Worm (Caenorhabditis elegans) whole organism, L4 larva: ENCODE data around the gene damt-1.
"Not testable (repeated sequence)": the region's sequence is repeated elsewhere in the genome, so short reads cannot be mapped to it uniquely, and the experiment has no call there.

Source experiments
- aly-2 ChIP-seq: sonication (generic microtip); optimal IDR thresholded peaks from 2 replicates; lab custom pipeline; 2018; ENCODE audit warnings: missing biosample characterization, missing genetic modification characterization
- ceh-62 ChIP-seq: sonication (generic microtip); optimal IDR thresholded peaks from 2 replicates; lab custom pipeline; 2017; ENCODE audit warnings: missing biosample characterization, missing genetic modification characterization
- dpl-1 ChIP-seq: fragments of 150-350 bp; optimal IDR thresholded peaks from 2 replicates; lab custom pipeline; 2014; ENCODE audit warnings: missing biosample characterization, missing genetic modification reagents, missing genetic modification characterization

DNA sequence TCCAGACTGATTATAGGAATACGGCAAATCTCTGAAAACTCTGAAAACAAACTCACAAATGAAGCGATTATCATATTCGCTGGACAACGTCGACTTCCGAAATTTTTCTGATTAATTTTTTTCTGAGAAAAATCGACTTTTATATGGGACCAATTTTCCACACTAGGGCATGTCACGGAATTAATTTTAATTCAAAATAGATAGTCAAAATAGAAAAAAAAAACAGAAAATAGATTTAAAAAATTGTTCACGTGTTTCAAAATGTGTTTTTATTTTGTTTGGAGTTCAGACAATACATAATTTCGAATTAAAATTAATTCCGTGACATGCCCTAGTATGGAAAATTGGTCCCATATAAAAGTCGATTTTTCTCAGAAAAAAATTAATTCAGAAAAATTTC, 37.7 kb downstream of the damt-1 start, which contains the start of the genes F10C1.3 and F10C1.23:
- TF ChIP-seq dpl-1; aly-2; ceh-62 (tag; lab: Kevin White, UChicago): not testable (repeated sequence)
